Fruit fly (Drosophila melanogaster) whole organism, adult: ENCODE measurements around the gene CG10862.

ENCODE experiments used
- CG11617 ChIP-seq: fragments of 200-800 bp; sonication (Bioruptor generic); optimal IDR thresholded peaks from 2 replicates; lab custom pipeline; 2017; ENCODE audit warnings: mild to moderate bottlenecking, missing biosample characterization, missing genetic modification reagents, missing genetic modification characterization
- CG5204 ChIP-seq: fragments of 200-800 bp; sonication (Bioruptor generic); optimal IDR thresholded peaks from 2 replicates; lab custom pipeline; 2016; ENCODE audit warnings: missing biosample characterization, missing genetic modification characterization
- Hr96 ChIP-seq: fragments of 200-800 bp; sonication (Bioruptor generic); optimal IDR thresholded peaks from 2 replicates; lab custom pipeline; 2016; ENCODE audit warnings: missing biosample characterization, missing genetic modification characterization
- cic ChIP-seq: fragments of 200-800 bp; sonication (Bioruptor generic); optimal IDR thresholded peaks from 2 replicates; lab custom pipeline; 2017; ENCODE audit warnings: missing biosample characterization, mild to moderate bottlenecking, missing genetic modification characterization, moderate library complexity
- cnc ChIP-seq, 2 experiments: fragments of >200 bp; optimal IDR thresholded peaks; 2 replicates each; lab custom pipeline; 2017
- toe ChIP-seq: fragments of 200-800 bp; sonication (Bioruptor generic); optimal IDR thresholded peaks from 2 replicates; lab custom pipeline; 2016; ENCODE audit warnings: missing biosample characterization, missing genetic modification characterization

DNA sequence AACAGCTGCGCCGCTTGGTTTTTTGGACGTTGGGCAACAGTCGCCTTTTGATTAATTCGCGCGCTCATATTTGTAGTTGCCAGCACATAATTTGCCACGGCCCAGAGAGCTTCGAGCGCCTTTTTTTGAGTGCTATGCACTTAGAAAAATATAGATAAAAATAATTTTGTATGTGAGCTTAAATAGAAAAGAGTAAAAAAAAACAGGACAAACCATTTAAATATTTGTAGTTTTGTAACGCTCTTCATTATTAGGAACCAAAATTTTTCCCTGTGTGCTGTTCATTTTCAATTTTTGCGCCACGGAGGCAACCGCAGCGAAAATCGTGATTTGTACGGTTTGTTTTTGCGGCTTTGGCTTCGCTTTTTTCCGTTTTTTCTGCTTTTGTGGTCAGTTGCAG lies 5.0 kb downstream of the CG10862 start:
- TF ChIP-seq CG5204 (GFP tag; lab: Kevin White, UChicago) (no peak), cic (GFP tag; lab: Kevin White, UChicago) (no peak), Hr96 (GFP tag; lab: Kevin White, UChicago) (no peak), toe (GFP tag; lab: Kevin White, UChicago) (no peak), cnc (optimal IDR thresholded peaks at IDR 0.05; lab: Kevin White, UChicago) (no peak), CG11617 (GFP tag; lab: Kevin White, UChicago) (no peak)
